Fruit fly (Drosophila melanogaster): ENCODE data around the gene CG31431.

- no peak for TF ChIP-seq dsx (GFP tag; optimal IDR thresholded peaks at IDR 0.05; ENCODE audit: poor library complexity, severe bottlenecking)
- TF ChIP-seq Lpt (GFP tag; optimal IDR thresholded peaks at IDR 0.05) = no peak
- no peak for TF ChIP-seq net (GFP tag; optimal IDR thresholded peaks at IDR 0.05)
- TF ChIP-seq Ets96B (tag; optimal IDR thresholded peaks at IDR 0.05) = no peak
- TF ChIP-seq CG34406 (GFP tag; optimal IDR thresholded peaks at IDR 0.05) = no peak
- no peak for TF ChIP-seq eg (GFP tag; IDR thresholded peaks at IDR 0.05)
- no peak for TF ChIP-seq CG6854 (GFP tag; optimal IDR thresholded peaks at IDR 0.05)
- no peak for TF ChIP-seq Gug (GFP tag; IDR thresholded peaks at IDR 0.05)
Observed at dm6 chr3R:21889945-21890344, 19.5 kb downstream of the CG31431 start.

Data from whole organism, prepupa.